Worm (Caenorhabditis elegans) whole organism, mixed stage, embryonic: ENCODE data around the gene T25B9.6.

Experiments used
- bed-3 ChIP-seq: fragments of 200-800 bp; sonication (Bioruptor generic); optimal IDR thresholded peaks from 3 replicates; lab custom pipeline; 2018; ENCODE audit warnings: mild to moderate bottlenecking, missing genetic modification characterization, moderate library complexity, missing compliant biosample characterization
- ces-1 ChIP-seq: fragments of 150-350 bp; optimal IDR thresholded peaks from 2 replicates; lab custom pipeline; 2014; ENCODE audit warnings: missing biosample characterization, missing genetic modification reagents, missing genetic modification characterization
- elt-1 ChIP-seq: sonication (generic microtip); optimal IDR thresholded peaks from 2 replicates; lab custom pipeline; 2017; ENCODE audit warnings: missing genetic modification characterization, mild to moderate bottlenecking, missing compliant biosample characterization, antibody characterized with exemption, moderate library complexity, borderline replicate concordance; ENCODE audit not compliant: insufficient read depth
- elt-3 ChIP-seq: fragments of 150-350 bp; optimal IDR thresholded peaks from 2 replicates; lab custom pipeline; 2014; ENCODE audit warnings: missing biosample characterization, missing genetic modification characterization
- nhr-2 ChIP-seq: fragments of 150-350 bp; optimal IDR thresholded peaks from 2 replicates; lab custom pipeline; 2014; ENCODE audit warnings: missing biosample characterization, missing genetic modification characterization
- nhr-237 ChIP-seq: fragments of 150-350 bp; optimal IDR thresholded peaks from 2 replicates; lab custom pipeline; 2014; ENCODE audit warnings: missing biosample characterization, missing genetic modification characterization
- nhr-28 ChIP-seq: fragments of 150-350 bp; optimal IDR thresholded peaks from 2 replicates; lab custom pipeline; 2014; ENCODE audit warnings: missing biosample characterization, missing genetic modification characterization
- nhr-76 ChIP-seq: sonication (generic microtip); optimal IDR thresholded peaks from 2 replicates; lab custom pipeline; 2017; ENCODE audit warnings: missing biosample characterization, missing genetic modification characterization
- pha-4 ChIP-seq: fragments of 150-350 bp; optimal IDR thresholded peaks from 2 replicates; lab custom pipeline; 2018; ENCODE audit warnings: missing biosample characterization, missing genetic modification reagents, missing genetic modification characterization
- snpc-4 ChIP-seq: fragments of 150-350 bp; optimal IDR thresholded peaks from 2 replicates; lab custom pipeline; 2014; ENCODE audit warnings: missing biosample characterization, missing genetic modification characterization
- sptf-1 ChIP-seq: sonication (generic microtip); optimal IDR thresholded peaks from 2 replicates; lab custom pipeline; 2017; ENCODE audit warnings: mild to moderate bottlenecking, missing genetic modification characterization, moderate library complexity, missing compliant biosample characterization
- unc-39 ChIP-seq: fragments of 150-350 bp; optimal IDR thresholded peaks from 2 replicates; lab custom pipeline; 2014; ENCODE audit warnings: missing biosample characterization, missing genetic modification characterization
- unc-62 ChIP-seq: fragments of 150-350 bp; optimal IDR thresholded peaks from 2 replicates; lab custom pipeline; 2014; ENCODE audit warnings: missing biosample characterization, missing genetic modification reagents, missing genetic modification characterization
- ztf-11 ChIP-seq: fragments of 150-350 bp; optimal IDR thresholded peaks from 2 replicates; lab custom pipeline; 2014; ENCODE audit warnings: missing biosample characterization, missing genetic modification characterization

ce11 chrIV:10716348-10716747 lies 41.6 kb upstream of the T25B9.6 start, which contains the start of gene ncx-3:
- TF ChIP-seq nhr-2 (tag; lab: Kevin White, UChicago): no peak
- TF ChIP-seq ztf-11 (tag; lab: Kevin White, UChicago): no peak
- no peak for TF ChIP-seq unc-62 (GFP tag; lab: Kevin White, UChicago)
- TF ChIP-seq elt-3: no peak
- no peak for TF ChIP-seq snpc-4 (tag; lab: Kevin White, UChicago)
- no peak for TF ChIP-seq pha-4 (tag; lab: Kevin White, UChicago)
- no peak for TF ChIP-seq unc-39 (tag; lab: Kevin White, UChicago)
- TF ChIP-seq ces-1: no peak
- no peak for TF ChIP-seq nhr-76 (tag; lab: Kevin White, UChicago)
- no peak for TF ChIP-seq nhr-28 (tag; lab: Kevin White, UChicago)
- TF ChIP-seq nhr-237: no peak
- TF ChIP-seq elt-1 (tag; lab: Kevin White, UChicago): no peak
- TF ChIP-seq bed-3: no peak
- TF ChIP-seq sptf-1 (tag; lab: Kevin White, UChicago): no peak
